Fruit fly (Drosophila melanogaster) whole organism, prepupa: ENCODE results near the gene Gyc76C.
A peak's percentile ranks its signal among the peaks of the same experiment; 100 is the strongest.

Experiments
- CG10669 ChIP-seq: fragments of 200-800 bp; sonication (Bioruptor generic); optimal IDR thresholded peaks from 3 replicates; lab custom pipeline; 2018; ENCODE audit warnings: missing biosample characterization, mild to moderate bottlenecking, missing genetic modification characterization, moderate library complexity
- CG11294 ChIP-seq: fragments of 200-800 bp; sonication (Bioruptor generic); IDR thresholded peaks from 2 replicates; pipeline ENCODE4 v1.3.6; 2022; ENCODE audit warnings: missing biosample characterization, missing genetic modification characterization
- CG11762 ChIP-seq: fragments of 200-800 bp; sonication (Bioruptor generic); optimal IDR thresholded peaks from 3 replicates; lab custom pipeline; 2016; ENCODE audit warnings: missing biosample characterization, missing genetic modification characterization; ENCODE audit not compliant: insufficient read depth
- CG11902 ChIP-seq: fragments of 200-800 bp; sonication (Bioruptor generic); optimal IDR thresholded peaks from 3 replicates; lab custom pipeline; 2016; ENCODE audit warnings: missing biosample characterization, missing genetic modification characterization
- CG15336 ChIP-seq: fragments of 200-800 bp; sonication (Bioruptor generic); IDR thresholded peaks from 2 replicates; pipeline ENCODE4 v1.3.6; 2022; ENCODE audit warnings: missing biosample characterization, missing genetic modification characterization
- CG1621 ChIP-seq: fragments of 200-800 bp; sonication (Bioruptor generic); optimal IDR thresholded peaks from 3 replicates; lab custom pipeline; 2018; ENCODE audit warnings: missing biosample characterization, mild to moderate bottlenecking, missing genetic modification characterization
- CG3032 ChIP-seq: fragments of 200-800 bp; optimal IDR thresholded peaks from 2 replicates; lab custom pipeline; 2019; ENCODE audit warnings: missing biosample characterization, mild to moderate bottlenecking, missing genetic modification characterization, moderate library complexity
- CG31627 ChIP-seq: fragments of 200-800 bp; sonication (Bioruptor generic); optimal IDR thresholded peaks from 3 replicates; lab custom pipeline; 2016; ENCODE audit warnings: missing biosample characterization, missing genetic modification characterization
- CG32006 ChIP-seq: fragments of 200-800 bp; sonication (Bioruptor generic); optimal IDR thresholded peaks from 3 replicates; lab custom pipeline; 2017; ENCODE audit warnings: missing biosample characterization, mild to moderate bottlenecking, missing genetic modification characterization
- CG3919 ChIP-seq: fragments of 200-800 bp; sonication (Bioruptor generic); optimal IDR thresholded peaks from 3 replicates; lab custom pipeline; 2016; ENCODE audit warnings: missing biosample characterization, missing genetic modification characterization
- CG4318 ChIP-seq: fragments of 200-800 bp; sonication (Bioruptor generic); optimal IDR thresholded peaks from 3 replicates; lab custom pipeline; 2017; ENCODE audit warnings: missing biosample characterization, mild to moderate bottlenecking, missing genetic modification characterization
- CG6163 ChIP-seq: fragments of 200-800 bp; sonication (Bioruptor generic); IDR thresholded peaks from 3 replicates; pipeline ENCODE4 v1.3.6; 2022; ENCODE audit warnings: missing biosample characterization, missing genetic modification characterization
- CG6276 ChIP-seq: fragments of 200-800 bp; sonication (Bioruptor generic); optimal IDR thresholded peaks from 2 replicates; lab custom pipeline; 2017; ENCODE audit warnings: missing biosample characterization, mild to moderate bottlenecking, missing genetic modification characterization
- CG6808 ChIP-seq: fragments of 200-800 bp; sonication (Bioruptor generic); optimal IDR thresholded peaks from 3 replicates; lab custom pipeline; 2017; ENCODE audit warnings: missing biosample characterization, missing genetic modification characterization, mild to moderate bottlenecking, moderate library complexity, missing genetic modification reagents
- CG7368 ChIP-seq: fragments of 200-800 bp; sonication (Bioruptor generic); optimal IDR thresholded peaks from 3 replicates; lab custom pipeline; 2016; ENCODE audit warnings: missing biosample characterization, missing genetic modification characterization
- CG8319 ChIP-seq: fragments of 200-800 bp; sonication (Bioruptor generic); optimal IDR thresholded peaks from 3 replicates; lab custom pipeline; 2016; ENCODE audit warnings: missing biosample characterization, missing genetic modification characterization
- CG8632 ChIP-seq: fragments of 200-800 bp; sonication (Bioruptor generic); optimal IDR thresholded peaks from 3 replicates; lab custom pipeline; 2016; ENCODE audit warnings: missing biosample characterization, missing genetic modification characterization
- CG9139 ChIP-seq: fragments of 200-800 bp; sonication (Bioruptor generic); optimal IDR thresholded peaks from 3 replicates; lab custom pipeline; 2017; ENCODE audit warnings: missing biosample characterization, mild to moderate bottlenecking, missing genetic modification characterization
- Eip75B ChIP-seq: fragments of 200-800 bp; sonication (Bioruptor generic); optimal IDR thresholded peaks from 3 replicates; lab custom pipeline; 2016; ENCODE audit warnings: missing biosample characterization, missing genetic modification characterization
- Eip93F ChIP-seq: fragments of 200-800 bp; sonication (Bioruptor generic); optimal IDR thresholded peaks from 2 replicates; lab custom pipeline; 2016; ENCODE audit warnings: missing biosample characterization, mild to moderate bottlenecking, missing genetic modification characterization
- Ets96B ChIP-seq: fragments of 200-800 bp; optimal IDR thresholded peaks from 2 replicates; lab custom pipeline; 2019; ENCODE audit warnings: missing biosample characterization, mild to moderate bottlenecking, missing genetic modification characterization, moderate library complexity
- Gug ChIP-seq: fragments of 200-800 bp; sonication (Bioruptor generic); IDR thresholded peaks from 2 replicates; pipeline ENCODE4 v1.3.6; 2022; ENCODE audit warnings: missing biosample characterization, missing genetic modification characterization
- Hr38 ChIP-seq: sonication (Bioruptor generic); optimal IDR thresholded peaks from 2 replicates; lab custom pipeline; 2016; ENCODE audit warnings: missing biosample characterization, missing genetic modification characterization
- Hr39 ChIP-seq: fragments of 200-800 bp; sonication (Bioruptor generic); optimal IDR thresholded peaks from 2 replicates; lab custom pipeline; 2016; ENCODE audit warnings: missing biosample characterization, missing genetic modification characterization
- Hr4 ChIP-seq: fragments of 200-800 bp; sonication (Bioruptor generic); optimal IDR thresholded peaks from 3 replicates; lab custom pipeline; 2016; ENCODE audit warnings: missing biosample characterization, missing genetic modification characterization
- Lpt ChIP-seq: fragments of 200-800 bp; sonication (Bioruptor generic); optimal IDR thresholded peaks from 3 replicates; lab custom pipeline; 2016; ENCODE audit warnings: missing biosample characterization, missing genetic modification characterization
- Met ChIP-seq: fragments of 200-800 bp; sonication (Bioruptor generic); optimal IDR thresholded peaks from 3 replicates; lab custom pipeline; 2016; ENCODE audit warnings: missing biosample characterization, missing genetic modification characterization
- OdsH ChIP-seq: fragments of 200-800 bp; sonication (Bioruptor generic); optimal IDR thresholded peaks from 3 replicates; lab custom pipeline; 2016; ENCODE audit warnings: missing biosample characterization, missing genetic modification characterization
- Smox ChIP-seq: fragments of 200-800 bp; sonication (Bioruptor generic); optimal IDR thresholded peaks from 3 replicates; lab custom pipeline; 2016; ENCODE audit warnings: missing biosample characterization, missing genetic modification characterization
- Sox102F ChIP-seq: fragments of 200-800 bp; sonication (Bioruptor generic); optimal IDR thresholded peaks from 2 replicates; lab custom pipeline; 2016; ENCODE audit warnings: missing biosample characterization, mild to moderate bottlenecking, missing genetic modification characterization
- Sox14 ChIP-seq: fragments of 200-800 bp; sonication (Bioruptor generic); optimal IDR thresholded peaks from 3 replicates; lab custom pipeline; 2016; ENCODE audit warnings: missing biosample characterization, missing genetic modification characterization
- achi ChIP-seq: fragments of 200-800 bp; sonication (Bioruptor generic); optimal IDR thresholded peaks from 3 replicates; lab custom pipeline; 2016; ENCODE audit warnings: missing biosample characterization, missing genetic modification characterization
- acj6 ChIP-seq: fragments of 200-800 bp; sonication (Bioruptor generic); optimal IDR thresholded peaks from 3 replicates; lab custom pipeline; 2016; ENCODE audit warnings: missing biosample characterization, missing genetic modification characterization
- cyc ChIP-seq: fragments of 200-800 bp; sonication (Bioruptor generic); optimal IDR thresholded peaks from 3 replicates; lab custom pipeline; 2016; ENCODE audit warnings: missing biosample characterization, missing genetic modification characterization
- dac ChIP-seq: fragments of 200-800 bp; sonication (Bioruptor generic); optimal IDR thresholded peaks from 2 replicates; lab custom pipeline; 2017; ENCODE audit warnings: missing biosample characterization, mild to moderate bottlenecking, missing genetic modification characterization
- dsx ChIP-seq: fragments of 200-800 bp; optimal IDR thresholded peaks from 3 replicates; lab custom pipeline; 2019; ENCODE audit warnings: missing biosample characterization, mild to moderate bottlenecking, missing genetic modification characterization, moderate library complexity; ENCODE audit not compliant: poor library complexity, severe bottlenecking
- eg ChIP-seq: fragments of 200-800 bp; sonication (Bioruptor generic); IDR thresholded peaks from 3 replicates; pipeline ENCODE4 v1.3.6; 2022; ENCODE audit warnings: missing biosample characterization, missing genetic modification characterization
- fd59A ChIP-seq: fragments of 200-800 bp; sonication (Bioruptor generic); optimal IDR thresholded peaks from 2 replicates; lab custom pipeline; 2017; ENCODE audit warnings: missing biosample characterization, mild to moderate bottlenecking, missing genetic modification characterization, missing genetic modification reagents
- fd85E ChIP-seq: fragments of 200-800 bp; sonication (Bioruptor generic); optimal IDR thresholded peaks from 3 replicates; lab custom pipeline; 2016; ENCODE audit warnings: missing biosample characterization, missing genetic modification characterization
- fkh ChIP-seq: fragments of 200-800 bp; sonication (Bioruptor generic); optimal IDR thresholded peaks from 3 replicates; lab custom pipeline; 2017; ENCODE audit warnings: missing biosample characterization, mild to moderate bottlenecking, missing genetic modification characterization, moderate library complexity
- lz ChIP-seq: fragments of 200-800 bp; sonication (Bioruptor generic); optimal IDR thresholded peaks from 3 replicates; lab custom pipeline; 2016; ENCODE audit warnings: missing biosample characterization, missing genetic modification characterization
- net ChIP-seq: fragments of 200-800 bp; sonication (Bioruptor generic); optimal IDR thresholded peaks from 3 replicates; lab custom pipeline; 2016; ENCODE audit warnings: missing biosample characterization, missing genetic modification characterization
- pdm3 ChIP-seq: fragments of 200-800 bp; sonication (Bioruptor generic); optimal IDR thresholded peaks from 3 replicates; lab custom pipeline; 2016; ENCODE audit warnings: missing biosample characterization, missing genetic modification characterization
- salr ChIP-seq, 2 experiments: fragments of 200-800 bp; sonication (Bioruptor generic); optimal IDR thresholded peaks; 3 replicates each; lab custom pipeline; 2016 to 2018; ENCODE audit warnings: missing biosample characterization in 2 of 2, missing genetic modification characterization in 2 of 2, mild to moderate bottlenecking in 1 of 2
- ss ChIP-seq, 2 experiments: fragments of 200-800 bp; sonication (Bioruptor generic); optimal IDR thresholded peaks; 2 replicates in 1 of 2; 3 replicates in 1 of 2; lab custom pipeline; 2017 to 2018; ENCODE audit warnings: mild to moderate bottlenecking in 2 of 2, missing biosample characterization in 2 of 2, missing genetic modification characterization in 2 of 2, moderate library complexity in 1 of 2
- svp ChIP-seq: fragments of 200-800 bp; sonication (Bioruptor generic); peaks from one replicate; lab custom pipeline; 2016; ENCODE audit warnings: missing biosample characterization, missing genetic modification characterization

Gene Gyc76C

DNA sequence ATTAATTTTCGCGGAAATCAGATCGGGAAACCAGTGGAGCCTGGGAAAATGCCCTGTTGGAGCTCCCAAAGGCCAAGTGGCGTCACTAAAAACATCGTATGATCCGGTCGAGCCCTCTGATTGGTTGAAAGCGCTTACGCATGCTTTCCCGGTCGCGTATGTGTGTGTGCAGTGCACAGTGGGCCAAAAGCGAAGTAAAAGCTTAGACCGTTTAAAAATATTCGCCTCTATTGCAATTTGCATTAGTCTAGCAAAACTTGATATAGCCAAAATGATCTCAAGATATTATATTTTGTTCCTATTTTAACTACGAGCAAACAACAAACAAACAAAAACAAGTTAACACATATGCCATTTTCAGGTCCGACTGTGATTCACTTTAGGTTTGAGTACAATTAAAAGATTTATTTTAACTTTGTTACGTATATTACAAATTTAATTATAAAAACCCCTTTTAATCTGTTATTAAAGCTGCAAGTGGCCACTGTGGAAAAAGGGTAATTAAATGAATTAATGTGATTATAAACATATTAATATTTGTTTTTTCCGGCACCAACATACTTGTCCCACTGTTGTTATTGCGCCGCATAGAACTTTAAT is 934 bp upstream of the Gyc76C start (continued):
- TF ChIP-seq CG11294 (GFP tag; lab: Robert Waterston, UW) (peak; percentile 64), acj6 (GFP tag; lab: Kevin White, UChicago) (peak; percentile 90), CG8632 (GFP tag; lab: Kevin White, UChicago) (peak; percentile 89), salr (GFP tag; optimal IDR thresholded peaks at IDR 0.05; lab: Kevin White, UChicago) (peak; percentile 56 to 97), CG32006 (GFP tag; lab: Kevin White, UChicago) (peak; percentile 96), CG3919 (GFP tag; lab: Kevin White, UChicago) (peak; percentile 89), fd59A (GFP tag; lab: Kevin White, UChicago) (peak; percentile 87), CG10669 (peak; percentile 90), CG11762 (GFP tag; lab: Kevin White, UChicago) (peak; percentile 89), CG31627 (GFP tag; lab: Kevin White, UChicago) (peak; percentile 80), CG7368 (GFP tag; lab: Kevin White, UChicago) (peak; percentile 64), CG3032 (tag; lab: Kevin White, UChicago) (peak; percentile 83)
- TF ChIP-seq, all 60 proteins: peak for 58

DNA sequence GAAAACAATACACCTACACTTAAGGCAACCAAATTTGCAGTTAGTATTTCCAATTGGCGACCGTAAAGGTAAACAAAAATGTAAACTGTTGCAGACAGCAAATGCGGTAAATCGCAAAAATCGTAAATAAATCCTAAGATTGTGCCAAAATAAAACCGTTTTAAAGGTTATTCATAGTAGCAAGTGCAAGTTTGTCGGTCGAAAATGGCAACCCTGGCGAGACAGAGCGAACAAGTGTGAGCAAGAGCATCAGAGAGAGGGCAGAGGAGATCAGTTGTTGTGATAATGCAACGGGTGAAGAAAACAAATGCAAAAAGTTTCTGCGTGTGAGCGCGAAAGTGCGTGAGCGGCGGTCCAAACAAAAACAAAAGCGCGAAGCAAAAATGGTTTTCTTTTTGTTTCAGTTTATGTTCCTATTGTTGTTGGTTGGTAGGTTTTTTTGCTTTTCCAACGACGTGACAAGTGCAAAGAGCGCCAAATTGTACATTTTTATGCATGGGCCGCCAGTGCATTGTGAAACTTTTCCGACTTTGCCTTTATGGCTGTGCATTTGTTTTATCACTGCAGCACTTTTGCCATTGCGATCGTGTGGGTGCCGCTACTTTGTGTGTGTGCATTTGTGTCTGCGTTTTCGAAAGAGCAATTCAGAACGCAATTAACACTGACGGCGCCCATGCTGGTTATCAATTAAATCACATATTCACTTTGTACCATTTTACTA is 492 bp downstream of the Gyc76C start:
- TF ChIP-seq CG8319 = no peak
- TF ChIP-seq achi (GFP tag; lab: Kevin White, UChicago) = no peak
- TF ChIP-seq fd85E (GFP tag; lab: Kevin White, UChicago) = no peak
- TF ChIP-seq Eip75B = no peak
- TF ChIP-seq CG32006 (GFP tag; lab: Kevin White, UChicago) = peak; percentile 48
- TF ChIP-seq net = peak; percentile 35
- no peak for TF ChIP-seq CG1621 (tag; lab: Kevin White, UChicago)
- TF ChIP-seq dac (GFP tag; lab: Kevin White, UChicago) = peak; percentile 31
- TF ChIP-seq CG4318 (GFP tag; lab: Kevin White, UChicago) = no peak
- TF ChIP-seq cyc (GFP tag; lab: Kevin White, UChicago) = no peak
- TF ChIP-seq Sox102F (GFP tag; lab: Kevin White, UChicago) = no peak
- no peak for TF ChIP-seq Hr39
- no peak for TF ChIP-seq dsx (GFP tag; lab: Kevin White, UChicago)
- peak; percentile 80 for TF ChIP-seq CG6276 (GFP tag; lab: Kevin White, UChicago)
- no peak for TF ChIP-seq svp (GFP tag; lab: Kevin White, UChicago)
- TF ChIP-seq CG6808 (GFP tag; lab: Kevin White, UChicago) = peak; percentile 72
- TF ChIP-seq Sox14 (GFP tag; lab: Kevin White, UChicago) = no peak
- TF ChIP-seq CG6163 (GFP tag; lab: Robert Waterston, UW) = peak; percentile 70; the same call in 2 of the 3 replicates
- no peak for TF ChIP-seq CG11902 (GFP tag; lab: Kevin White, UChicago)
- no peak for TF ChIP-seq fkh (GFP tag; lab: Kevin White, UChicago)
- TF ChIP-seq OdsH (GFP tag; lab: Kevin White, UChicago) = no peak
- TF ChIP-seq CG11762 (GFP tag; lab: Kevin White, UChicago) = no peak
- peak; percentile 75 for TF ChIP-seq CG15336
- peak; percentile 57 to 76 for TF ChIP-seq ss (GFP tag; optimal IDR thresholded peaks at IDR 0.05; lab: Kevin White, UChicago)
- peak; percentile 51 for TF ChIP-seq Lpt (GFP tag; lab: Kevin White, UChicago)
- TF ChIP-seq pdm3 = no peak
- TF ChIP-seq Hr4 (GFP tag; lab: Kevin White, UChicago) = no peak
- TF ChIP-seq lz = no peak
- no peak for TF ChIP-seq CG7368 (GFP tag; lab: Kevin White, UChicago)
- peak; percentile 22; the same call in 1 of the 2 replicates for TF ChIP-seq Gug (GFP tag; lab: Robert Waterston, UW)
- TF ChIP-seq CG8632 (GFP tag; lab: Kevin White, UChicago) = no peak
- TF ChIP-seq Met (GFP tag; lab: Kevin White, UChicago) = no peak
- TF ChIP-seq eg (GFP tag; lab: Robert Waterston, UW) = peak; percentile 92
- peak; percentile 44 for TF ChIP-seq Ets96B (tag; lab: Kevin White, UChicago)
- TF ChIP-seq CG31627 (GFP tag; lab: Kevin White, UChicago) = no peak
- TF ChIP-seq Smox = no peak
- TF ChIP-seq fd59A (GFP tag; lab: Kevin White, UChicago) = no peak
- TF ChIP-seq Eip93F = no peak
- TF ChIP-seq CG10669 = no peak
- TF ChIP-seq CG11294 (GFP tag; lab: Robert Waterston, UW) = no peak
- TF ChIP-seq Hr38 (GFP tag; lab: Kevin White, UChicago) = no peak
- TF ChIP-seq CG9139 (GFP tag; lab: Kevin White, UChicago) = peak; percentile 1
